Worm (Caenorhabditis elegans) whole organism, L4 larva: ENCODE results near the gene nsph-4.3.

Experiments used
- Y105C5A.15 ChIP-seq: fragments of 200-800 bp; sonication (Bioruptor generic); IDR thresholded peaks from 2 replicates; pipeline ENCODE4 v1.3.6; 2022; ENCODE audit warnings: missing genetic modification characterization, missing compliant biosample characterization
- Y5F2A.4 ChIP-seq: fragments of 200-800 bp; sonication (Bioruptor generic); optimal IDR thresholded peaks from 2 replicates; lab custom pipeline; 2018; ENCODE audit warnings: mild to moderate bottlenecking, missing genetic modification characterization, missing compliant biosample characterization
- Y75B8A.6 ChIP-seq: fragments of 200-800 bp; sonication (Bioruptor generic); IDR thresholded peaks from 2 replicates; pipeline ENCODE4 v1.3.6; 2022; ENCODE audit warnings: missing genetic modification reagents, missing genetic modification characterization, missing compliant biosample characterization
- ceh-82 ChIP-seq: sonication (generic microtip); optimal IDR thresholded peaks from 2 replicates; lab custom pipeline; 2017; ENCODE audit warnings: missing biosample characterization, missing genetic modification characterization
- gei-8 ChIP-seq: fragments of 200-800 bp; sonication (Bioruptor generic); optimal IDR thresholded peaks from 2 replicates; lab custom pipeline; 2018; ENCODE audit warnings: mild to moderate bottlenecking, missing genetic modification characterization, missing compliant biosample characterization
- pqm-1 ChIP-seq: sonication (generic microtip); optimal IDR thresholded peaks from 2 replicates; lab custom pipeline; 2017; ENCODE audit warnings: missing biosample characterization, missing genetic modification characterization
- skn-1 ChIP-seq: fragments of 150-350 bp; optimal IDR thresholded peaks from 2 replicates; lab custom pipeline; 2014; ENCODE audit warnings: missing biosample characterization, missing genetic modification characterization

DNA sequence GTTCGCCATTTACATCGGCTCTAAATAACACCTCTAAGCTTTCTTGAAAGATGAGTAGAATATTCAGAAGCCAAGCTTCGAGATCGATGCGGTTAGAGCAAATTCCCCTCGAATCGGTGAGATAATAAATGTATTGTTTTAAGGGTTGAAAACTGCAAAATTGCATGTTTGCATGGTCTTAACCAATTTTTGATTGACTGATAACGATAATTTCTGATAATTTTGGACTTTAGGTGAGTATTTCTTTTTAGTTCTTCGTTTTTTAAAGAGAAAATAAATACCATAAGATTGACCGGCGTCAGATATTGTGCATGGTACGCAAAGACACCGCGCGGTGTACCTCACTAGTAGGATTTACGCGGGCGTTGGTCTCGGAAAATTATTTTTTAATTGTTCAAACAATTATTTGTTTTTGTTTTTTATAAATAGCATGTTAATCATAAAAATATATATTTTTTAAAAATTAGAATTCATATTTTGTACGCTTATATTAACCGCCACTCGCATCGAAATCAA is 24.9 kb downstream of the nsph-4.3 start, which contains the start of gene cup-5:
- no peak for TF ChIP-seq gei-8 (GFP tag; lab: Kevin White, UChicago)
- TF ChIP-seq Y105C5A.15 (GFP tag; lab: Robert Waterston, UW) = no peak
- TF ChIP-seq pqm-1 (tag; lab: Kevin White, UChicago) = no peak
- no peak for TF ChIP-seq Y75B8A.6
- no peak for TF ChIP-seq ceh-82 (tag; lab: Kevin White, UChicago)
- no peak for TF ChIP-seq skn-1
- TF ChIP-seq Y5F2A.4 (GFP tag; lab: Kevin White, UChicago) = no peak
